Worm (Caenorhabditis elegans): Measurements from ENCODE around the gene ZK177.2.

ce11 chrII:5474946-5475345 is 44.1 kb upstream of the ZK177.2 start, which contains the start of gene ilcr-2:
- TF ChIP-seq ztf-11 (tag; optimal IDR thresholded peaks at IDR 0.05) (no peak), lin-11 (tag; optimal IDR thresholded peaks at IDR 0.05) (no peak), ama-1 (optimal IDR thresholded peaks at IDR 0.05) (no peak), alr-1 (tag; optimal IDR thresholded peaks at IDR 0.05) (no peak), nhr-77 (tag; optimal IDR thresholded peaks at IDR 0.05) (no peak), fos-1 (tag; optimal IDR thresholded peaks at IDR 0.05) (no peak), lsy-2 (tag; optimal IDR thresholded peaks at IDR 0.05) (no peak), nhr-21 (tag; optimal IDR thresholded peaks at IDR 0.05) (no peak), nhr-25 (tag; optimal IDR thresholded peaks at IDR 0.05) (no peak), mdl-1 (tag; optimal IDR thresholded peaks at IDR 0.05) (no peak), nhr-237 (tag; optimal IDR thresholded peaks at IDR 0.05) (no peak), ZK546.5 (tag; optimal IDR thresholded peaks at IDR 0.05) (no peak), unc-62 (GFP tag; optimal IDR thresholded peaks at IDR 0.05) (no peak)

All from whole organism, L2 larva.